Fruit fly (Drosophila melanogaster) whole organism, embryonic: ENCODE measurements around the gene Ptp69D.

Experiments
- Adf1 ChIP-seq: fragments of 200-800 bp; sonication (Bioruptor generic); IDR thresholded peaks from 2 replicates; pipeline ENCODE4 v1.3.6; 2022; ENCODE audit warnings: missing biosample characterization, missing genetic modification characterization
- Bteb2 ChIP-seq: fragments of 200-800 bp; sonication (Bioruptor generic); optimal IDR thresholded peaks from 2 replicates; lab custom pipeline; 2016; ENCODE audit warnings: missing biosample characterization, missing genetic modification characterization
- CG10654 ChIP-seq: fragments of 200-800 bp; sonication (Bioruptor generic); optimal IDR thresholded peaks from 2 replicates; lab custom pipeline; 2016; ENCODE audit warnings: missing biosample characterization, missing genetic modification characterization
- CG11398 ChIP-seq: fragments of 200-800 bp; sonication (Bioruptor generic); optimal IDR thresholded peaks from 2 replicates; lab custom pipeline; 2016; ENCODE audit warnings: missing biosample characterization, missing genetic modification characterization
- CG11695 ChIP-seq: fragments of 200-800 bp; sonication (Bioruptor generic); IDR thresholded peaks from 3 replicates; pipeline ENCODE4 v1.3.6; 2022; ENCODE audit warnings: missing biosample characterization, missing genetic modification characterization
- CG12155 ChIP-seq: fragments of 200-800 bp; sonication (Bioruptor generic); optimal IDR thresholded peaks from 3 replicates; lab custom pipeline; 2016; ENCODE audit warnings: missing biosample characterization, missing genetic modification characterization
- CG12391 ChIP-seq: fragments of 200-800 bp; sonication (Bioruptor generic); optimal IDR thresholded peaks from 3 replicates; lab custom pipeline; 2018; ENCODE audit warnings: missing biosample characterization, mild to moderate bottlenecking, missing genetic modification characterization, moderate library complexity
- CG13123 ChIP-seq: fragments of 200-800 bp; sonication (Bioruptor generic); optimal IDR thresholded peaks from 2 replicates; lab custom pipeline; 2016; ENCODE audit warnings: missing biosample characterization, missing genetic modification characterization
- CG13424 ChIP-seq: fragments of 200-800 bp; sonication (Bioruptor generic); optimal IDR thresholded peaks from 2 replicates; lab custom pipeline; 2019; ENCODE audit warnings: missing biosample characterization, mild to moderate bottlenecking, missing genetic modification characterization, moderate library complexity
- CG13894 ChIP-seq: fragments of 200-800 bp; sonication (Bioruptor generic); optimal IDR thresholded peaks from 3 replicates; lab custom pipeline; 2018; ENCODE audit warnings: missing biosample characterization, mild to moderate bottlenecking, missing genetic modification characterization, moderate library complexity
- CG17186 ChIP-seq: fragments of 200-800 bp; sonication (Bioruptor generic); optimal IDR thresholded peaks from 3 replicates; lab custom pipeline; 2017; ENCODE audit warnings: missing biosample characterization, missing genetic modification reagents, missing genetic modification characterization
- CG18619 ChIP-seq: fragments of 200-800 bp; sonication (Bioruptor generic); optimal IDR thresholded peaks from 3 replicates; lab custom pipeline; 2017; ENCODE audit warnings: missing biosample characterization, mild to moderate bottlenecking, missing genetic modification characterization
- CG2116 ChIP-seq: fragments of 200-800 bp; sonication (Bioruptor generic); optimal IDR thresholded peaks from 3 replicates; lab custom pipeline; 2018; ENCODE audit warnings: missing biosample characterization, mild to moderate bottlenecking, missing genetic modification characterization
- CG3281 ChIP-seq: fragments of 200-800 bp; sonication (Bioruptor generic); optimal IDR thresholded peaks from 3 replicates; lab custom pipeline; 2017; ENCODE audit warnings: missing biosample characterization, mild to moderate bottlenecking, missing genetic modification characterization
- CG33213 ChIP-seq: fragments of 200-800 bp; sonication (Bioruptor generic); optimal IDR thresholded peaks from 3 replicates; lab custom pipeline; 2016; ENCODE audit warnings: missing biosample characterization, missing genetic modification characterization
- CG4820 ChIP-seq: fragments of 200-800 bp; sonication (Bioruptor generic); optimal IDR thresholded peaks from 3 replicates; lab custom pipeline; 2016; ENCODE audit warnings: missing biosample characterization, missing genetic modification characterization
- CG7745 ChIP-seq: fragments of 200-800 bp; sonication (Bioruptor generic); optimal IDR thresholded peaks from 2 replicates; lab custom pipeline; 2018; ENCODE audit warnings: missing biosample characterization, mild to moderate bottlenecking, missing genetic modification characterization, moderate library complexity
- CG8944 ChIP-seq: fragments of 200-800 bp; sonication (Bioruptor generic); optimal IDR thresholded peaks from 3 replicates; lab custom pipeline; 2016; ENCODE audit warnings: missing biosample characterization, missing genetic modification characterization
- CG9727 ChIP-seq: fragments of 200-800 bp; sonication (Bioruptor generic); optimal IDR thresholded peaks from 3 replicates; lab custom pipeline; 2017; ENCODE audit warnings: missing biosample characterization, mild to moderate bottlenecking, missing genetic modification characterization
- CG9797 ChIP-seq: fragments of 200-800 bp; sonication (Bioruptor generic); optimal IDR thresholded peaks from 3 replicates; lab custom pipeline; 2018; ENCODE audit warnings: missing biosample characterization, mild to moderate bottlenecking, missing genetic modification characterization
- Camta ChIP-seq: fragments of 200-800 bp; sonication (Bioruptor generic); optimal IDR thresholded peaks from 2 replicates; lab custom pipeline; 2016; ENCODE audit warnings: missing biosample characterization, missing genetic modification characterization
- Dp ChIP-seq: fragments of 200-800 bp; sonication (Bioruptor generic); optimal IDR thresholded peaks from 2 replicates; lab custom pipeline; 2018; ENCODE audit warnings: missing biosample characterization, mild to moderate bottlenecking, missing genetic modification characterization, moderate library complexity
- E2f2 ChIP-seq: fragments of 200-800 bp; sonication (Bioruptor generic); IDR thresholded peaks from 2 replicates; pipeline ENCODE4 v1.3.6; 2022; ENCODE audit warnings: missing biosample characterization, missing genetic modification characterization
- HLH4C ChIP-seq: fragments of 200-800 bp; sonication (Bioruptor generic); IDR thresholded peaks from 3 replicates; pipeline ENCODE4 v1.3.6; 2022; ENCODE audit warnings: missing biosample characterization, missing genetic modification characterization; ENCODE audit not compliant: partially characterized antibody
- Hmr ChIP-seq: fragments of 200-800 bp; sonication (Bioruptor generic); optimal IDR thresholded peaks from 3 replicates; lab custom pipeline; 2017; ENCODE audit warnings: mild to moderate bottlenecking, missing biosample characterization, missing genetic modification reagents, missing genetic modification characterization
- Hmx ChIP-seq: fragments of 200-800 bp; sonication (Bioruptor generic); optimal IDR thresholded peaks from 2 replicates; lab custom pipeline; 2016; ENCODE audit warnings: missing biosample characterization, missing genetic modification characterization
- Mes4 ChIP-seq: fragments of 200-800 bp; sonication (Bioruptor generic); optimal IDR thresholded peaks from 2 replicates; lab custom pipeline; 2016; ENCODE audit warnings: missing biosample characterization, missing genetic modification characterization
- Nf-YA ChIP-seq: fragments of 200-800 bp; sonication (Bioruptor generic); IDR thresholded peaks from 2 replicates; pipeline ENCODE4 v1.3.6; 2022; ENCODE audit warnings: missing biosample characterization, missing genetic modification characterization
- Opbp ChIP-seq: fragments of 200-800 bp; sonication (Bioruptor generic); IDR thresholded peaks from 3 replicates; pipeline ENCODE4 v1.3.6; 2022; ENCODE audit warnings: missing biosample characterization, missing genetic modification characterization; ENCODE audit not compliant: partially characterized antibody
- cas ChIP-seq: fragments of 200-800 bp; sonication (Bioruptor generic); IDR thresholded peaks from 2 replicates; pipeline ENCODE4 v1.3.6; 2022; ENCODE audit warnings: missing biosample characterization, missing genetic modification characterization
- caup ChIP-seq: fragments of 200-800 bp; sonication (Bioruptor generic); optimal IDR thresholded peaks from 3 replicates; lab custom pipeline; 2017; ENCODE audit warnings: missing biosample characterization, mild to moderate bottlenecking, missing genetic modification characterization, moderate library complexity; ENCODE audit not compliant: severe bottlenecking
- corto ChIP-seq: fragments of 200-800 bp; sonication (Bioruptor generic); optimal IDR thresholded peaks from 2 replicates; lab custom pipeline; 2016; ENCODE audit warnings: missing biosample characterization, mild to moderate bottlenecking, missing genetic modification characterization, moderate library complexity
- en ChIP-seq: fragments of 200-800 bp; sonication (Bioruptor generic); optimal IDR thresholded peaks from 2 replicates; lab custom pipeline; 2016; ENCODE audit warnings: missing biosample characterization, missing genetic modification characterization
- esg ChIP-seq: fragments of 200-800 bp; sonication (Bioruptor generic); conservative IDR thresholded peaks from 2 replicates; pipeline ENCODE4 v1.3.6; 2022; ENCODE audit warnings: missing biosample characterization, missing genetic modification characterization
- gce ChIP-seq: fragments of 200-800 bp; sonication (Bioruptor generic); IDR thresholded peaks from 3 replicates; pipeline ENCODE4 v1.3.6; 2022; ENCODE audit warnings: missing biosample characterization, missing genetic modification characterization
- grau ChIP-seq: fragments of 200-800 bp; optimal IDR thresholded peaks from 3 replicates; lab custom pipeline; 2019; ENCODE audit warnings: missing biosample characterization, mild to moderate bottlenecking, missing genetic modification characterization, moderate library complexity
- grn ChIP-seq: fragments of 200-800 bp; sonication (Bioruptor generic); optimal IDR thresholded peaks from 3 replicates; lab custom pipeline; 2017; ENCODE audit warnings: missing biosample characterization, missing genetic modification characterization
- gt ChIP-seq: fragments of 200-800 bp; sonication (Bioruptor generic); IDR thresholded peaks from 2 replicates; pipeline ENCODE4 v1.3.6; 2022; ENCODE audit warnings: missing biosample characterization, missing genetic modification characterization
- h ChIP-seq: fragments of >200 bp; optimal IDR thresholded peaks from 2 replicates; lab custom pipeline; 2017
- pita ChIP-seq: fragments of 200-800 bp; sonication (Bioruptor generic); optimal IDR thresholded peaks from 2 replicates; lab custom pipeline; 2017; ENCODE audit warnings: missing biosample characterization, mild to moderate bottlenecking, missing genetic modification characterization
- sc ChIP-seq, 3 experiments: fragments of >200 bp in 2 of 3; fragments of 200-800 bp in 1 of 3; sonication (Bioruptor generic) in 1 of 3; optimal IDR thresholded peaks; 2 replicates in 2 of 3; 3 replicates in 1 of 3; lab custom pipeline; 2017; ENCODE audit warnings: mild to moderate bottlenecking in 1 of 3, missing biosample characterization in 1 of 3, missing genetic modification characterization in 1 of 3, missing genetic modification reagents in 1 of 3
- ssp ChIP-seq: fragments of 200-800 bp; sonication (Bioruptor generic); IDR thresholded peaks from 2 replicates; pipeline ENCODE4 v1.3.6; 2022; ENCODE audit warnings: missing biosample characterization, missing genetic modification characterization
- trem ChIP-seq: fragments of 200-800 bp; optimal IDR thresholded peaks from 3 replicates; lab custom pipeline; 2019; ENCODE audit warnings: missing biosample characterization, mild to moderate bottlenecking, missing genetic modification characterization, moderate library complexity

Gene Ptp69D

dm6 chr3L:12749567-12750535, 15.1 kb downstream of the Ptp69D start, which contains the start of the genes Klc and CG10984 (continued):
- TF ChIP-seq grau (tag; lab: Kevin White, UChicago) (peak; percentile 52), gt (GFP tag; lab: Robert Waterston, UW) (no peak), CG13424 (tag; lab: Kevin White, UChicago) (peak; percentile 29), CG11695 (GFP tag; lab: Robert Waterston, UW) (peak; percentile 72; the same call in 2 of the 3 replicates), sc (optimal IDR thresholded peaks at IDR 0.05; lab: Kevin White, UChicago) (no peak), sc (GFP tag; optimal IDR thresholded peaks at IDR 0.05; lab: Kevin White, UChicago) (no peak), CG11398 (peak; percentile 6), pita (GFP tag; lab: Kevin White, UChicago) (no peak), CG3281 (peak; percentile 55), E2f2 (GFP tag; lab: Robert Waterston, UW) (peak; percentile 48; the same call in 1 of the 2 replicates), CG10654 (GFP tag; lab: Kevin White, UChicago) (peak; percentile 42), Adf1 (GFP tag; lab: Robert Waterston, UW) (peak; percentile 52; the same call in 1 of the 2 replicates), Hmx (no peak), gce (GFP tag; lab: Robert Waterston, UW) (no peak; the same call in 1 of the 3 replicates), HLH4C (no peak), corto (GFP tag; lab: Kevin White, UChicago) (peak; percentile 7), CG13123 (GFP tag; lab: Kevin White, UChicago) (no peak), h (no peak), trem (tag; lab: Kevin White, UChicago) (peak; percentile 33), Nf-YA (0 out of 2 replicates have a peak, but pooled peaks have one; percentile 59), CG2116 (GFP tag; lab: Kevin White, UChicago) (peak; percentile 21), Bteb2 (peak; percentile 54), Camta (GFP tag; lab: Kevin White, UChicago) (peak; percentile 63), Opbp (GFP tag; lab: Robert Waterston, UW) (0 out of 3 replicates have a peak, but pooled peaks have one; percentile 4), CG9727 (GFP tag; lab: Kevin White, UChicago) (no peak), CG33213 (GFP tag; lab: Kevin White, UChicago) (peak; percentile 55), caup (GFP tag; lab: Kevin White, UChicago) (peak; percentile 57), CG12155 (GFP tag; lab: Kevin White, UChicago) (peak; percentile 18), en (peak; percentile 36), cas (GFP tag; lab: Robert Waterston, UW) (peak; percentile 13; the same call in 1 of the 2 replicates), grn (GFP tag; lab: Kevin White, UChicago) (peak; percentile 22), Dp (peak; percentile 9), CG18619 (GFP tag; lab: Kevin White, UChicago) (peak; percentile 45), Hmr (GFP tag; lab: Kevin White, UChicago) (no peak), CG17186 (GFP tag; lab: Kevin White, UChicago) (no peak), CG13894 (no peak), CG8944 (GFP tag; lab: Kevin White, UChicago) (peak; percentile 67), CG7745 (tag; lab: Kevin White, UChicago) (no peak), CG12391 (tag; lab: Kevin White, UChicago) (peak; percentile 57), Mes4 (peak; percentile 21), CG4820 (peak; percentile 19), ssp (no peak; the same call in 1 of the 2 replicates), CG9797 (GFP tag; lab: Kevin White, UChicago) (peak; percentile 80), esg (peak; percentile 72)
- TF ChIP-seq, all 482 proteins: peak for 224
